Worm (Caenorhabditis elegans) whole organism, midembryonic: ENCODE measurements around the gene cux-7.
A peak's percentile ranks its signal among the peaks of the same experiment; 100 is the strongest.

ENCODE experiments used
- T22C8.4 ChIP-seq: fragments of 200-800 bp; sonication (Bioruptor generic); IDR thresholded peaks from 2 replicates; pipeline ENCODE4 v1.3.6; 2022; ENCODE audit warnings: missing genetic modification characterization, missing compliant biosample characterization
- cog-1 ChIP-seq: sonication (generic microtip); optimal IDR thresholded peaks from 2 replicates; lab custom pipeline; 2016; ENCODE audit warnings: missing genetic modification characterization, missing compliant biosample characterization
- flt-1 ChIP-seq: fragments of 200-800 bp; sonication (Bioruptor generic); IDR thresholded peaks from 2 replicates; pipeline ENCODE4 v1.3.6; 2022; ENCODE audit warnings: missing genetic modification characterization, missing compliant biosample characterization
- klf-2 ChIP-seq: fragments of 200-800 bp; sonication (Bioruptor generic); conservative IDR thresholded peaks from 2 replicates; pipeline ENCODE4 v1.3.6; 2022; ENCODE audit warnings: missing genetic modification reagents, missing genetic modification characterization, missing compliant biosample characterization
- med-1 ChIP-seq: sonication (generic microtip); optimal IDR thresholded peaks from 2 replicates; lab custom pipeline; 2017; ENCODE audit warnings: missing genetic modification characterization, mild to moderate bottlenecking, missing compliant biosample characterization, antibody characterized with exemption, missing genetic modification reagents; ENCODE audit not compliant: insufficient read depth
- ref-1 ChIP-seq: fragments of 200-800 bp; sonication (Bioruptor generic); conservative IDR thresholded peaks from 2 replicates; pipeline ENCODE4 v1.3.6; 2022; ENCODE audit warnings: missing genetic modification reagents, missing genetic modification characterization, missing compliant biosample characterization
- tab-1 ChIP-seq: fragments of 200-800 bp; sonication (Bioruptor generic); IDR thresholded peaks from 2 replicates; pipeline ENCODE4 v1.3.6; 2022; ENCODE audit warnings: missing genetic modification characterization, missing compliant biosample characterization
- ztf-23 ChIP-seq: fragments of 200-800 bp; sonication (Bioruptor generic); IDR thresholded peaks from 2 replicates; pipeline ENCODE4 v1.3.6; 2022; ENCODE audit warnings: missing genetic modification reagents, missing genetic modification characterization, missing compliant biosample characterization
- ztf-29 ChIP-seq: fragments of 200-800 bp; sonication (Bioruptor generic); IDR thresholded peaks from 2 replicates; pipeline ENCODE4 v1.3.6; 2022; ENCODE audit warnings: missing genetic modification reagents, missing genetic modification characterization, missing compliant biosample characterization

The cux-7 gene

DNA sequence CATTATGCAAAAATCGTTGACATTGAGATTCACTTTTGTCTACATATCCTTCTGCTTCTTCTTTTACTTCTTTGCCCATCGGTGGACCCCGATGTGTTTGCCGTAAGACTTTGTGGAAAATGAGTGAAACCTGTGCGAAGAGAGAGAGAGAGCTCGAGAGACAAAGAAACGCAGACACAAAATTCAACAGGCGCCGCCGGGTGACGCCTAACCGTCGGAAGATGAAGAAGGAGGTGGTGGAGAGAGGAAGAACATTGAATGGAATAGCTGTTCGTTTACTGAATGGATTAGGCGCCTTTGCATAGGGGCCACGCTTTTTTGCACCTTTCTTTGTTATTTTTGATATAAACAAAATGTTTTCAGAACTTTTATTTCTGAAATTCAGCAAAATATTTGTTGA lies 13.7 kb downstream of the cux-7 start:
- TF ChIP-seq med-1 (GFP tag; lab: Kevin White, UChicago): no peak
- TF ChIP-seq ztf-23 (GFP tag; lab: Robert Waterston, UW): no peak
- TF ChIP-seq flt-1 (GFP tag; lab: Robert Waterston, UW): no peak
- TF ChIP-seq ztf-29 (GFP tag; lab: Robert Waterston, UW): no peak

- TF ChIP-seq med-1 (GFP tag; lab: Kevin White, UChicago): peak; percentile 13
- peak; percentile 17 for TF ChIP-seq cog-1 (tag; lab: Kevin White, UChicago)
- TF ChIP-seq T22C8.4 (GFP tag; lab: Robert Waterston, UW): no peak
- TF ChIP-seq ztf-23 (GFP tag; lab: Robert Waterston, UW): no peak
- no peak for TF ChIP-seq ztf-29 (GFP tag; lab: Robert Waterston, UW)
- no peak for TF ChIP-seq flt-1 (GFP tag; lab: Robert Waterston, UW)
- no peak for TF ChIP-seq tab-1 (GFP tag; lab: Robert Waterston, UW)
- no peak for TF ChIP-seq ref-1 (GFP tag; lab: Robert Waterston, UW)
- TF ChIP-seq klf-2 (GFP tag; lab: Robert Waterston, UW): no peak
These were observed 21.2 kb downstream of the cux-7 start, which contains the start of the genes C07H6.9 and sap-140 for ce11 chrIII:7499421-7499902. C07H6.9 (minus strand) TSS chrIII:7499471. sap-140 (plus strand) TSS chrIII:7499738.

DNA sequence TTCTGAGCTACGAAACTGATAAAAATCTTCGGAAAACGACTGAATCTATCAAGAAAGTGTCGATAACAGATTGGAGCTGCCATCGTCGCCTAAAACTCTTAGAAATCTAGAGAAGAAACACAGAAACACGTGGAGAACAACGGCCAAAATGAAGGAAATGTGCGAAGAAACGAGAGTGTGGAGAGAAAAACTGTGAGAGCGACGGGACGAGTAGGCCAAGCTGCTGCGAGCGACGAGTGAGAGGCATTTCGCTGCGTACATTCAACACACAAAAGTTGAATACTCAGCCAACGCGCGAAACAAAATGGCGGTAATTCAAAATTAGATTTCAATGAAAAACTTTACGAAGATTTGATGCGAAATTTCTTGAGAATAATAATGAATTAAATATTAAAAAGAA lies 22.3 kb downstream of the cux-7 start:
- TF ChIP-seq klf-2 (GFP tag; lab: Robert Waterston, UW) (no peak), ztf-23 (GFP tag; lab: Robert Waterston, UW) (peak; percentile 64; the same call in 1 of the 2 replicates), cog-1 (tag; lab: Kevin White, UChicago) (peak; percentile 63), ref-1 (GFP tag; lab: Robert Waterston, UW) (no peak), flt-1 (GFP tag; lab: Robert Waterston, UW) (peak; percentile 61; the same call in 1 of the 2 replicates), med-1 (GFP tag; lab: Kevin White, UChicago) (no peak), T22C8.4 (GFP tag; lab: Robert Waterston, UW) (no peak), ztf-29 (GFP tag; lab: Robert Waterston, UW) (peak; percentile 69), tab-1 (GFP tag; lab: Robert Waterston, UW) (0 out of 2 replicates have a peak, but pooled peaks have one; percentile 20)

DNA sequence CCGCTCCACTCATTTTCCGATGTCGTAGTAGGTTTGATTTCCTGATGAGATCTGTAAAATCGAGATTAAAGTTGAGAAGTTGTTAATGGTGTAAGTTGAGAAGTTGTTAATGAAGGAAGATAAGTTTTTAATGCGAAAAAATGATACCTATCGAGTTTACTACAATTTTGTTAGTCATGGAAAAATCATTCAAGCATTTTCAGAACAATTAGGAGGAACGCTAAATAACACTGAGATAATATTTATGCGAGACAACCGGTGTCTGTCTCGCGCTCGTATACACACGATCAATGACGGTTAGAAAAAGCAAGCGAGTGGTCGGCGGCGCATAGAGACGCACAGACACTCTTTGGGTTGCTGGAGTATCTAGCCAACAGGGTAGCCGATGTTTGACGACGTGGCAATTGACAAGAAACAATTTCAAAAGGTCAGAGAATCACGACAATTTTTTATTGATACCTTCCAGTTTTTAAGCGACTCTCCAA lies 22.8 kb downstream of the cux-7 start, which contains the start of gene cgh-1:
TSS of gene cgh-1 (minus strand) at position 51 of the 485 bp plus-strand sequence.
- TF ChIP-seq tab-1 (GFP tag; lab: Robert Waterston, UW): no peak
- TF ChIP-seq cog-1 (tag; lab: Kevin White, UChicago): no peak
- no peak for TF ChIP-seq ztf-23 (GFP tag; lab: Robert Waterston, UW)
- no peak for TF ChIP-seq klf-2 (GFP tag; lab: Robert Waterston, UW)
- no peak for TF ChIP-seq med-1 (GFP tag; lab: Kevin White, UChicago)
- TF ChIP-seq ref-1 (GFP tag; lab: Robert Waterston, UW): no peak
- TF ChIP-seq ztf-29 (GFP tag; lab: Robert Waterston, UW): no peak
- TF ChIP-seq flt-1 (GFP tag; lab: Robert Waterston, UW): no peak
- no peak for TF ChIP-seq T22C8.4 (GFP tag; lab: Robert Waterston, UW)

- TF ChIP-seq cog-1 (tag; lab: Kevin White, UChicago) (no peak), ztf-23 (GFP tag; lab: Robert Waterston, UW) (no peak), med-1 (GFP tag; lab: Kevin White, UChicago) (no peak), T22C8.4 (GFP tag; lab: Robert Waterston, UW) (no peak), flt-1 (GFP tag; lab: Robert Waterston, UW) (no peak), tab-1 (GFP tag; lab: Robert Waterston, UW) (no peak), klf-2 (GFP tag; lab: Robert Waterston, UW) (no peak), ref-1 (GFP tag; lab: Robert Waterston, UW) (no peak), ztf-29 (GFP tag; lab: Robert Waterston, UW) (no peak)
These were observed 25.0 kb downstream of the cux-7 start for ce11 chrIII:7495616-7496146.

- TF ChIP-seq tab-1 (GFP tag; lab: Robert Waterston, UW) (no peak), flt-1 (GFP tag; lab: Robert Waterston, UW) (peak; percentile 78)
These were observed 25.8 kb downstream of the cux-7 start for ce11 chrIII:7494850-7495314.

DNA sequence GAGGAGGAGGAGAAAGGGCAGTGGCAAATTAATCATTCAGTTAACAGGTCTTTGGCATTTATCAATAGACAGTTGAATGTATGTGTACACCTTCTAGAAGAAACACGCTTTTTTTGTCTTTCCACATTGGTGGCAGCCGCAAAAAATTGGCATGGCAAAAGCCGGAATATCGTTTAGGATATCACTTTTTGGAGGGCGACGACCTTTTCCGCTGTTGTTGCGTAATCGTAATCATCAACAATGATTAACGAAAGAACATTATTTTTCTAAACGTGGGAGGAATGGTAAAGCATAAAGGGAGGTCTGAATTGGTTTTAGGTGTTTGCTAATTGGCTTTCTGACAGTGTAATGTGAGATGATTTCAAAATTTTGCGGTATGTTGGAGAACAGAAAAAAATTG lies 28.7 kb downstream of the cux-7 start:
- TF ChIP-seq cog-1 (tag; lab: Kevin White, UChicago) (no peak), tab-1 (GFP tag; lab: Robert Waterston, UW) (no peak), ref-1 (GFP tag; lab: Robert Waterston, UW) (no peak), ztf-29 (GFP tag; lab: Robert Waterston, UW) (no peak), ztf-23 (GFP tag; lab: Robert Waterston, UW) (no peak), klf-2 (GFP tag; lab: Robert Waterston, UW) (no peak), T22C8.4 (GFP tag; lab: Robert Waterston, UW) (no peak), med-1 (GFP tag; lab: Kevin White, UChicago) (no peak), flt-1 (GFP tag; lab: Robert Waterston, UW) (no peak)

DNA sequence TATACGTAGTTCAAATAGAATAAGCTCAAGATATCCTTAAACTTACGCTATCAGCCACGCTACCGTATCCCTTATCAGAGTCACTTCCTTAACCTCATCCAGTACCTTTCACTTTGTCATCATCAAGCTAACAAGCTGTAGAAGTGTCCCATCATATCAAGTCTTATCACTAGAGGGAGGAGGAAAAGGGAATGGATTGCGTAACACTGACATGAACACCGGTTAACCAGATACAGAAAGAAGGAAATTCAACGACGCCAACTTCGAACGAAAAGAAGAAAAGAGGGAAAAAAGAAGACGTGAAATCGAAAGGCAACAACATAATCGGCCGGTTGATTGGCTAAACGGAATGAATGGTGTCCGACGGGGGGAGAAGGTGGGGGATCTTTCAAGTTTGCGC lies 30.6 kb downstream of the cux-7 start:
- TF ChIP-seq ztf-29 (GFP tag; lab: Robert Waterston, UW): no peak
- no peak for TF ChIP-seq T22C8.4 (GFP tag; lab: Robert Waterston, UW)
- no peak for TF ChIP-seq ztf-23 (GFP tag; lab: Robert Waterston, UW)

DNA sequence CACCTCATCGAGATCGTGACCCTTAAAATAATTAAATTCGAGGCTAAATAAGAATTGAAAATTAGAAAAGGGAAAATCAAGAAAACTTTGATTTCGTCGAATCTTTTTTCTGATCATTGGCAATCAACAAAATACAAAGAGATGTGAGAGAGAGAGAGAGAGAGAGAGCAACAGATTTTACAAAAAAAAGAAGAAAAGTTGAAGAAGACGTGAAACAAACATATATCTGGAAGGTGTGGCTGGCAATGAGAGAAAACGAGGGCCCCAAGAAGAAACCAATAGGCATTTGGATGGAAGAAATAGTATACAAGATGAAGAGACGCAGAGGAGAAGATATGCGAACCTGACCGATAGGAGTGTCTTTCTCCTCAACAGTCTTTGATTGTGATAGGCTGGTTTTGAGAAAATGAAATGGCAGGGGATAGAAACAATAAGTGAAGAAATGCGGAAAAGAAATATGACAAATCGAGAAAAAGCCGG lies 31.6 kb downstream of the cux-7 start, which contains the start of gene mup-4:
TSS of gene mup-4 (minus strand) at position 51 of the 480 bp plus-strand sequence.
- no peak for TF ChIP-seq ref-1 (GFP tag; lab: Robert Waterston, UW)
- no peak for TF ChIP-seq T22C8.4 (GFP tag; lab: Robert Waterston, UW)
- TF ChIP-seq med-1 (GFP tag; lab: Kevin White, UChicago): no peak
- TF ChIP-seq ztf-23 (GFP tag; lab: Robert Waterston, UW): no peak
- TF ChIP-seq ztf-29 (GFP tag; lab: Robert Waterston, UW): no peak
- no peak for TF ChIP-seq tab-1 (GFP tag; lab: Robert Waterston, UW)
- TF ChIP-seq flt-1 (GFP tag; lab: Robert Waterston, UW): no peak
- no peak for TF ChIP-seq klf-2 (GFP tag; lab: Robert Waterston, UW)
- TF ChIP-seq cog-1 (tag; lab: Kevin White, UChicago): no peak
